Worm (Caenorhabditis elegans) whole organism, young adult: ENCODE measurements around the gene C04G6.13.

Experiments
- B0019.2 ChIP-seq: fragments of 200-800 bp; sonication (Bioruptor generic); conservative IDR thresholded peaks from 2 replicates; pipeline ENCODE4 v1.3.6; 2022; ENCODE audit warnings: missing genetic modification reagents, missing genetic modification characterization, missing compliant biosample characterization
- B0035.1 ChIP-seq: sonication (generic microtip); optimal IDR thresholded peaks from 2 replicates; lab custom pipeline; 2016; ENCODE audit warnings: missing genetic modification characterization, mild to moderate bottlenecking, missing compliant biosample characterization, missing genotype, missing genetic modification reagents
- C06A6.2 ChIP-seq: fragments of 200-800 bp; sonication (Bioruptor generic); conservative IDR thresholded peaks from 2 replicates; pipeline ENCODE4 v1.3.6; 2022; ENCODE audit warnings: missing genetic modification characterization, missing compliant biosample characterization
- C17E4.6 ChIP-seq: fragments of 200-800 bp; sonication (Bioruptor generic); IDR thresholded peaks from 2 replicates; pipeline ENCODE4 v1.3.6; 2022; ENCODE audit warnings: missing genetic modification reagents, missing genetic modification characterization, missing compliant biosample characterization
- D2030.7 ChIP-seq: fragments of 200-800 bp; sonication (Bioruptor generic); IDR thresholded peaks from 2 replicates; pipeline ENCODE4 v1.3.6; 2022; ENCODE audit warnings: missing genetic modification reagents, missing genetic modification characterization, missing compliant biosample characterization
- F33H1.4 ChIP-seq: fragments of 200-800 bp; sonication (Bioruptor generic); IDR thresholded peaks from 2 replicates; pipeline ENCODE4 v1.3.6; 2022; ENCODE audit warnings: missing genetic modification reagents, missing genetic modification characterization, missing compliant biosample characterization
- F37B4.10 ChIP-seq: fragments of 200-800 bp; sonication (Bioruptor generic); IDR thresholded peaks from 2 replicates; pipeline ENCODE4 v1.3.6; 2022; ENCODE audit warnings: missing genetic modification characterization, missing compliant biosample characterization
- K11D2.4 ChIP-seq: fragments of 200-800 bp; sonication (Bioruptor generic); IDR thresholded peaks from 2 replicates; pipeline ENCODE4 v1.3.6; 2022; ENCODE audit warnings: missing genetic modification reagents, missing genetic modification characterization, missing compliant biosample characterization
- Y53F4B.3 ChIP-seq: fragments of 200-800 bp; sonication (Bioruptor generic); IDR thresholded peaks from 2 replicates; pipeline ENCODE4 v1.3.6; 2022; ENCODE audit warnings: missing genetic modification reagents, missing genetic modification characterization, missing compliant biosample characterization
- Y53G8AR.9 ChIP-seq: fragments of 200-800 bp; sonication (Bioruptor generic); conservative IDR thresholded peaks from 2 replicates; pipeline ENCODE4 v1.3.6; 2022; ENCODE audit warnings: missing genetic modification reagents, missing genetic modification characterization, missing compliant biosample characterization
- Y56A3A.18 ChIP-seq: fragments of 200-800 bp; sonication (Bioruptor generic); IDR thresholded peaks from 2 replicates; pipeline ENCODE4 v1.3.6; 2022; ENCODE audit warnings: missing genetic modification reagents, missing genetic modification characterization, missing compliant biosample characterization
- Y95B8A.8 ChIP-seq: fragments of 200-800 bp; sonication (Bioruptor generic); IDR thresholded peaks from 2 replicates; pipeline ENCODE4 v1.3.6; 2022; ENCODE audit warnings: missing genetic modification reagents, missing genetic modification characterization, missing compliant biosample characterization
- aptf-2 ChIP-seq: fragments of 200-800 bp; sonication (Bioruptor generic); conservative IDR thresholded peaks from 2 replicates; pipeline ENCODE4 v1.3.6; 2022; ENCODE audit warnings: missing genetic modification reagents, missing genetic modification characterization, missing compliant biosample characterization
- atf-7 ChIP-seq: sonication (generic microtip); optimal IDR thresholded peaks from 2 replicates; lab custom pipeline; 2017; ENCODE audit warnings: mild to moderate bottlenecking, missing genetic modification characterization, missing compliant biosample characterization
- athp-1 ChIP-seq: sonication (generic microtip); optimal IDR thresholded peaks from 2 replicates; lab custom pipeline; 2017; ENCODE audit warnings: mild to moderate bottlenecking, missing genetic modification characterization, missing compliant biosample characterization
- bed-2 ChIP-seq: fragments of 200-800 bp; sonication (Bioruptor generic); IDR thresholded peaks from 2 replicates; pipeline ENCODE4 v1.3.6; 2022; ENCODE audit warnings: missing genetic modification reagents, missing genetic modification characterization, missing compliant biosample characterization
- ccch-3 ChIP-seq: fragments of 200-800 bp; sonication (Bioruptor generic); optimal IDR thresholded peaks from 2 replicates; lab custom pipeline; 2018; ENCODE audit warnings: mild to moderate bottlenecking, missing genetic modification characterization, missing compliant biosample characterization
- cebp-2 ChIP-seq: fragments of 200-800 bp; sonication (Bioruptor generic); IDR thresholded peaks from 2 replicates; pipeline ENCODE4 v1.3.6; 2022; ENCODE audit warnings: missing genetic modification characterization, missing compliant biosample characterization
- ceh-100 ChIP-seq: fragments of 200-800 bp; sonication (Bioruptor generic); IDR thresholded peaks from 2 replicates; pipeline ENCODE4 v1.3.6; 2022; ENCODE audit warnings: missing genetic modification reagents, missing genetic modification characterization, missing compliant biosample characterization
- ceh-40 ChIP-seq: fragments of 200-800 bp; sonication (Bioruptor generic); IDR thresholded peaks from 2 replicates; pipeline ENCODE4 v1.3.6; 2022; ENCODE audit warnings: missing genetic modification characterization, missing compliant biosample characterization
- die-1 ChIP-seq: sonication (generic microtip); optimal IDR thresholded peaks from 2 replicates; lab custom pipeline; 2016; ENCODE audit warnings: missing genotype, mild to moderate bottlenecking, missing genetic modification characterization, missing compliant biosample characterization
- dpl-1 ChIP-seq: fragments of 150-350 bp; optimal IDR thresholded peaks from 2 replicates; lab custom pipeline; 2014; ENCODE audit warnings: missing biosample characterization, missing genetic modification reagents, missing genetic modification characterization
- efl-1 ChIP-seq: fragments of 150-350 bp; optimal IDR thresholded peaks from 2 replicates; lab custom pipeline; 2014; ENCODE audit warnings: missing biosample characterization, missing genetic modification reagents, missing genetic modification characterization
- gei-17 ChIP-seq: fragments of 200-800 bp; sonication (Bioruptor generic); optimal IDR thresholded peaks from 2 replicates; lab custom pipeline; 2018; ENCODE audit warnings: mild to moderate bottlenecking, missing genetic modification characterization, missing compliant biosample characterization
- hlh-12 ChIP-seq: sonication (generic microtip); optimal IDR thresholded peaks from 2 replicates; lab custom pipeline; 2016; ENCODE audit warnings: missing genetic modification characterization, missing compliant biosample characterization
- hlh-26 ChIP-seq: fragments of 200-800 bp; sonication (Bioruptor generic); conservative IDR thresholded peaks from 2 replicates; pipeline ENCODE4 v1.3.6; 2022; ENCODE audit warnings: missing genetic modification reagents, missing genetic modification characterization, missing compliant biosample characterization
- hmg-1.2 ChIP-seq: fragments of 200-800 bp; sonication (Bioruptor generic); IDR thresholded peaks from 2 replicates; pipeline ENCODE4 v1.3.6; 2022; ENCODE audit warnings: missing genetic modification reagents, missing genetic modification characterization, missing compliant biosample characterization
- hsf-1 ChIP-seq: fragments of 200-800 bp; sonication (Bioruptor generic); IDR thresholded peaks from 2 replicates; pipeline ENCODE4 v1.3.6; 2022; ENCODE audit warnings: missing genetic modification reagents, missing genetic modification characterization, missing compliant biosample characterization
- lag-1 ChIP-seq: fragments of 200-800 bp; sonication (Bioruptor generic); IDR thresholded peaks from 2 replicates; pipeline ENCODE4 v1.3.6; 2022; ENCODE audit warnings: missing genetic modification reagents, missing genetic modification characterization, missing compliant biosample characterization
- let-607 ChIP-seq, 2 experiments: fragments of 200-800 bp in 1 of 2; sonication (Bioruptor generic) in 1 of 2; sonication (generic microtip) in 1 of 2; optimal IDR thresholded peaks; 2 replicates each; lab custom pipeline; 2016 to 2018; ENCODE audit warnings: mild to moderate bottlenecking in 2 of 2, missing compliant biosample characterization in 2 of 2, missing genetic modification characterization in 2 of 2, moderate library complexity in 2 of 2, missing genotype in 1 of 2
- madf-10 ChIP-seq: sonication (generic microtip); optimal IDR thresholded peaks from 2 replicates; lab custom pipeline; 2016; ENCODE audit warnings: mild to moderate bottlenecking, missing genetic modification characterization, missing compliant biosample characterization
- madf-3 ChIP-seq: fragments of 200-800 bp; sonication (Bioruptor generic); IDR thresholded peaks from 2 replicates; pipeline ENCODE4 v1.3.6; 2022; ENCODE audit warnings: missing genetic modification reagents, missing genetic modification characterization, missing compliant biosample characterization
- mxl-1 ChIP-seq: sonication (generic microtip); optimal IDR thresholded peaks from 2 replicates; lab custom pipeline; 2016; ENCODE audit warnings: missing genetic modification characterization, missing compliant biosample characterization
- nfya-1 ChIP-seq: sonication (generic microtip); optimal IDR thresholded peaks from 2 replicates; lab custom pipeline; 2017; ENCODE audit warnings: antibody characterized with exemption, missing compliant biosample characterization, missing genetic modification characterization, borderline replicate concordance; ENCODE audit not compliant: insufficient read depth
- nhr-80 ChIP-seq: sonication (generic microtip); optimal IDR thresholded peaks from 2 replicates; lab custom pipeline; 2016; ENCODE audit warnings: missing genetic modification characterization, missing compliant biosample characterization
- snpc-4 ChIP-seq, 5 experiments: fragments of 150-350 bp in 1 of 5; sonication (generic microtip) in 4 of 5; optimal IDR thresholded peaks; 2 replicates each; lab custom pipeline; 2014 to 2018; ENCODE audit warnings: missing genetic modification characterization in 5 of 5, missing biosample characterization in 3 of 5, antibody characterized with exemption in 2 of 5, mild to moderate bottlenecking in 2 of 5, missing compliant biosample characterization in 2 of 5, missing genotype in 2 of 5, moderate library complexity in 2 of 5, missing genetic modification reagents in 1 of 5
- somi-1 ChIP-seq: fragments of 200-800 bp; sonication (Bioruptor generic); optimal IDR thresholded peaks from 2 replicates; lab custom pipeline; 2018; ENCODE audit warnings: mild to moderate bottlenecking, missing genetic modification characterization, missing compliant biosample characterization
- tbx-9 ChIP-seq: sonication (generic microtip); optimal IDR thresholded peaks from 2 replicates; lab custom pipeline; 2016; ENCODE audit warnings: borderline replicate concordance, missing genetic modification characterization, inconsistent platforms, missing compliant biosample characterization
- tlf-1 ChIP-seq: fragments of 200-800 bp; sonication (Bioruptor generic); optimal IDR thresholded peaks from 2 replicates; lab custom pipeline; 2018; ENCODE audit warnings: mild to moderate bottlenecking, missing genetic modification characterization, missing compliant biosample characterization
- unc-62 ChIP-seq: fragments of 150-350 bp; optimal IDR thresholded peaks from 2 replicates; lab custom pipeline; 2014; ENCODE audit warnings: missing biosample characterization, missing genetic modification reagents, missing genetic modification characterization
- ztf-22 ChIP-seq: fragments of 200-800 bp; sonication (Bioruptor generic); optimal IDR thresholded peaks from 2 replicates; lab custom pipeline; 2018; ENCODE audit warnings: mild to moderate bottlenecking, missing genetic modification characterization, moderate library complexity, missing compliant biosample characterization
- ztf-28 ChIP-seq: fragments of 200-800 bp; sonication (Bioruptor generic); IDR thresholded peaks from 2 replicates; pipeline ENCODE4 v1.3.6; 2022; ENCODE audit warnings: missing genetic modification reagents, missing genetic modification characterization, missing compliant biosample characterization

C04G6.13 gene

DNA sequence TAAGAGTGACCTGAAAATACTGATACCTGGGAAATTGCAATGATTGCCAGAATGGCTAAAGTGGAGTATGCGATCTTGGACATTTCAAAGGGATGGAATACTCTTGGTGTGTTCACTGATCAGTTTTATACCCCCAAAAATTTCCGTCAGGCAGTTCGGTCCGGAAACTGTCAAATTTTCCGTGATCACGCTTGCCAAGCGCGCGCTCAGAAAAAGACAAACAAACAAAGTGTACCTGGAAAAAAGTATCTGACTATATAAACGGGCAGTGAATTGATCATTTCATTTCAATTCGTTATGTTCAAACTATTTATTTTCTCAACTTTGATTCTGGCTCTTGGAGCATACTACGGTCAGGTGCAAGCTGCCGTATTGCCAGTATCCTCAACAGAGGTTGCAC is 7.7 kb downstream of the C04G6.13 start, which contains the start of the genes idpb-3 and idpb-1:
Gene idpb-3 (minus strand): TSS at position 101 of the 400 bp plus-strand sequence.
Gene idpb-1 (plus strand): TSS at position 284 of the 400 bp plus-strand sequence.
- TF ChIP-seq athp-1 (tag; lab: Kevin White, UChicago) (no peak), gei-17 (no peak), C06A6.2 (GFP tag; lab: Robert Waterston, UW) (no peak), ztf-28 (GFP tag; lab: Robert Waterston, UW) (no peak), ztf-22 (no peak), Y56A3A.18 (GFP tag; lab: Robert Waterston, UW) (no peak), hlh-26 (GFP tag; lab: Robert Waterston, UW) (no peak), F37B4.10 (GFP tag; lab: Robert Waterston, UW) (no peak), ccch-3 (no peak), B0019.2 (GFP tag; lab: Robert Waterston, UW) (no peak), efl-1 (GFP tag; lab: Kevin White, UChicago) (no peak), Y95B8A.8 (GFP tag; lab: Robert Waterston, UW) (no peak), C17E4.6 (no peak)

DNA sequence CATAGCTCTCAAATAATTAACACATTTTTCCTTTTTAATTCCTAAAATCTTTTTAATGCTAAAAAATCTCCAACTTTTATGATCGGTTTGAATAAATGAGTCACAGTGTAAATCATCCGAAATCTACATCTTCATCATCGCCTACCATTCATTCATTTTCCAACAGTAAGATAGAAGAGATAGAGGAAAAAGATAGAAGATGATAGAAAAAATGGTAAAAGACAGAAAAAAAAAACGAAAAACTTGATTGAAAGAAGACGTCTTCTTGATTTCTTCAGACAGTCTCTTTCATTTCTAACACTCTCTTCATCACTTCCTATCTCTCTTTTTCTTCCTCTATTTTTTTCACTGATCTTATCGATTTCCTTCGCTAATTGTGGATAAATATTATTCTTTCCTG is 9.1 kb downstream of the C04G6.13 start:
- TF ChIP-seq madf-3 (GFP tag; lab: Robert Waterston, UW) (no peak), hsf-1 (no peak), cebp-2 (GFP tag; lab: Robert Waterston, UW) (no peak), dpl-1 (GFP tag; lab: Kevin White, UChicago) (no peak), tbx-9 (tag; lab: Kevin White, UChicago) (no peak), hmg-1.2 (no peak), somi-1 (GFP tag; lab: Kevin White, UChicago) (no peak), lag-1 (GFP tag; lab: Robert Waterston, UW) (no peak), tlf-1 (GFP tag; lab: Kevin White, UChicago) (no peak), let-607 (tag; optimal IDR thresholded peaks at IDR 0.05; lab: Kevin White, UChicago) (no peak)
- TF ChIP-seq, all 124 proteins: peak for 0

DNA sequence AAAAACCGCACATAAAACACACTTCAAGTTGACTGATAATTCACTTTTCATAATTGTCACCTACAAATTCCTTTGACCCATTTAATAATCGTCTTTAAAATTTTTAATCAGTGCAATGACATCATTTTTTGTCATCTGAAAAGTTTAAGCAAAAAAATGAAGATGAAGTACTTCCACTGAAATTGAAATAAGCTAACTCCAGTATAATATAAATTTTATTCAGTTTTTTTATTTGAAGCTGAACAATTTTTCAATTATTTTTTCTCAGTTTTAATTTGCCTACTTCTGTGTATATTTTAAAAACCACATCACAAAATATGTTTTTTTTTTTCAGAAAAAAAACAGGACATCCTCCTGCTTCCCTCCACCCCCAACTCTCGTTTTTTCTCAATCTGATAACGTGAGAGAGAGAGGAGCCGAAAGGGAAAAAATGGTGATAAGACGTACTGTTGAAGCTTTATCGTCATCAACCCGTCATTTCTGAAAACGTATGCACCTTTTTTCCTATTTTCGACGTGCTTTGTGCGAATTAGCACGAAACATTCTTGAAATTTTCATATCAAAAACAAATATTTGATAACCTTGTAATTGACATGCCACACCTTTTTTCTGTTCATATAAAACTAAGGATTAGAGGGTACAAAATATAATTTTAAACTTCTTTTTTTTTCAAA is 9.9 kb downstream of the C04G6.13 start, which contains the start of the genes C04G6.11 and mpk-2:
Gene C04G6.11 (minus strand): TSS at position 51 of the 674 bp plus-strand sequence.
Gene mpk-2 (plus strand): TSS at position 335 of the 674 bp plus-strand sequence.
- no peak for TF ChIP-seq K11D2.4 (GFP tag; lab: Robert Waterston, UW)
- no peak for TF ChIP-seq hlh-26 (GFP tag; lab: Robert Waterston, UW)
- no peak for TF ChIP-seq ceh-100 (GFP tag; lab: Robert Waterston, UW)
- TF ChIP-seq let-607 (tag; optimal IDR thresholded peaks at IDR 0.05; lab: Kevin White, UChicago) = peak; percentile 21 to 40
- no peak for TF ChIP-seq Y53F4B.3 (GFP tag; lab: Robert Waterston, UW)
- TF ChIP-seq madf-3 (GFP tag; lab: Robert Waterston, UW) = no peak
- TF ChIP-seq hlh-12 (tag; lab: Kevin White, UChicago) = no peak
- no peak for TF ChIP-seq snpc-4 (GFP tag; optimal IDR thresholded peaks at IDR 0.05; lab: Kevin White, UChicago)
- no peak for TF ChIP-seq snpc-4 (tag; optimal IDR thresholded peaks at IDR 0.05; lab: Kevin White, UChicago)
- no peak for TF ChIP-seq bed-2 (GFP tag; lab: Robert Waterston, UW)
- no peak for TF ChIP-seq F33H1.4 (GFP tag; lab: Robert Waterston, UW)
- TF ChIP-seq Y53G8AR.9 (GFP tag; lab: Robert Waterston, UW) = no peak
- TF ChIP-seq nfya-1 = no peak
- no peak for TF ChIP-seq C17E4.6
- peak; percentile 22 for TF ChIP-seq madf-10 (tag; lab: Kevin White, UChicago)
- TF ChIP-seq mxl-1 (tag; lab: Kevin White, UChicago) = no peak
- no peak for TF ChIP-seq aptf-2 (GFP tag; lab: Robert Waterston, UW)
- TF ChIP-seq D2030.7 (GFP tag; lab: Robert Waterston, UW) = no peak
- TF ChIP-seq B0035.1 (tag; lab: Kevin White, UChicago) = no peak
- peak; percentile 93 for TF ChIP-seq nhr-80 (tag; lab: Kevin White, UChicago)
- TF ChIP-seq unc-62 = peak; percentile 44
- no peak for TF ChIP-seq gei-17
- TF ChIP-seq die-1 = no peak
- TF ChIP-seq ceh-40 = no peak
- TF ChIP-seq ztf-22 = peak; percentile 58
- peak; percentile 75 for TF ChIP-seq atf-7 (tag; lab: Kevin White, UChicago)
